Worm (Caenorhabditis elegans) whole organism, late embryonic: ENCODE measurements around the gene Y37H2A.11.

ENCODE experiments used
- C38D4.7 ChIP-seq: fragments of 200-800 bp; sonication (Bioruptor generic); optimal IDR thresholded peaks from 2 replicates; lab custom pipeline; 2018; ENCODE audit warnings: mild to moderate bottlenecking, missing genetic modification characterization, moderate library complexity, missing compliant biosample characterization
- F13H6.1 ChIP-seq: sonication (generic microtip); optimal IDR thresholded peaks from 2 replicates; lab custom pipeline; 2016; ENCODE audit warnings: missing genetic modification characterization, missing compliant biosample characterization
- K02D7.2 ChIP-seq: sonication (generic microtip); optimal IDR thresholded peaks from 2 replicates; lab custom pipeline; 2017; ENCODE audit warnings: mild to moderate bottlenecking, missing genetic modification characterization, missing compliant biosample characterization
- ahr-1 ChIP-seq: sonication (generic microtip); optimal IDR thresholded peaks from 2 replicates; lab custom pipeline; 2016; ENCODE audit warnings: missing genetic modification characterization, missing compliant biosample characterization
- ceh-14 ChIP-seq: sonication (generic microtip); optimal IDR thresholded peaks from 2 replicates; lab custom pipeline; 2016; ENCODE audit warnings: missing genotype, missing genetic modification characterization, missing compliant biosample characterization
- ceh-22 ChIP-seq: sonication (generic microtip); optimal IDR thresholded peaks from 2 replicates; lab custom pipeline; 2017; ENCODE audit warnings: missing biosample characterization, missing genetic modification characterization
- ceh-24 ChIP-seq: sonication (generic microtip); optimal IDR thresholded peaks from 2 replicates; lab custom pipeline; 2016; ENCODE audit warnings: mild to moderate bottlenecking, missing genetic modification characterization, missing compliant biosample characterization
- ceh-30 ChIP-seq: fragments of 150-350 bp; optimal IDR thresholded peaks from 2 replicates; lab custom pipeline; 2014; ENCODE audit warnings: missing biosample characterization, missing genetic modification characterization
- ceh-34 ChIP-seq: sonication (generic microtip); optimal IDR thresholded peaks from 2 replicates; lab custom pipeline; 2016; ENCODE audit warnings: mild to moderate bottlenecking, missing genetic modification characterization, missing compliant biosample characterization
- ceh-45 ChIP-seq: fragments of 200-800 bp; sonication (Bioruptor generic); IDR thresholded peaks from 2 replicates; pipeline ENCODE4 v1.3.6; 2022; ENCODE audit warnings: missing genetic modification reagents, missing genetic modification characterization, missing compliant biosample characterization
- ceh-48 ChIP-seq: sonication (generic microtip); optimal IDR thresholded peaks from 2 replicates; lab custom pipeline; 2016; ENCODE audit warnings: missing genetic modification characterization, inconsistent platforms, missing compliant biosample characterization
- ceh-6 ChIP-seq: fragments of 200-800 bp; sonication (Bioruptor generic); optimal IDR thresholded peaks from 2 replicates; lab custom pipeline; 2018; ENCODE audit warnings: mild to moderate bottlenecking, missing genetic modification characterization, missing compliant biosample characterization
- ceh-9 ChIP-seq: sonication (generic microtip); optimal IDR thresholded peaks from 2 replicates; lab custom pipeline; 2016; ENCODE audit warnings: mild to moderate bottlenecking, missing genetic modification characterization, inconsistent platforms, missing compliant biosample characterization
- che-1 ChIP-seq: sonication (generic microtip); optimal IDR thresholded peaks from 2 replicates; lab custom pipeline; 2016; ENCODE audit warnings: mild to moderate bottlenecking, missing genetic modification characterization, missing compliant biosample characterization
- dmd-4 ChIP-seq: sonication (generic microtip); optimal IDR thresholded peaks from 2 replicates; lab custom pipeline; 2016; ENCODE audit warnings: borderline replicate concordance, missing genetic modification characterization, missing compliant biosample characterization
- elt-2 ChIP-seq: sonication (generic microtip); optimal IDR thresholded peaks from 2 replicates; lab custom pipeline; 2016; ENCODE audit warnings: missing genetic modification reagents, missing genetic modification characterization, missing compliant biosample characterization
- ets-4 ChIP-seq: sonication (generic microtip); optimal IDR thresholded peaks from 2 replicates; lab custom pipeline; 2016; ENCODE audit warnings: missing genetic modification characterization, missing compliant biosample characterization
- eyg-1 ChIP-seq: sonication (generic microtip); optimal IDR thresholded peaks from 2 replicates; lab custom pipeline; 2016; ENCODE audit warnings: missing genotype, missing genetic modification characterization, missing compliant biosample characterization
- fax-1 ChIP-seq: sonication (generic microtip); optimal IDR thresholded peaks from 2 replicates; lab custom pipeline; 2016; ENCODE audit warnings: missing genotype, missing genetic modification characterization, missing compliant biosample characterization
- fkh-10 ChIP-seq: fragments of 150-350 bp; optimal IDR thresholded peaks from 2 replicates; lab custom pipeline; 2014; ENCODE audit warnings: missing biosample characterization, missing genetic modification reagents, missing genetic modification characterization
- gmeb-2 ChIP-seq: sonication (generic microtip); optimal IDR thresholded peaks from 2 replicates; lab custom pipeline; 2016; ENCODE audit warnings: missing genetic modification characterization, inconsistent platforms, missing compliant biosample characterization
- hlh-13 ChIP-seq: fragments of 200-800 bp; sonication (Bioruptor generic); optimal IDR thresholded peaks from 2 replicates; lab custom pipeline; 2018; ENCODE audit warnings: mild to moderate bottlenecking, missing genetic modification characterization, missing compliant biosample characterization
- hlh-15 ChIP-seq: sonication (generic microtip); optimal IDR thresholded peaks from 2 replicates; lab custom pipeline; 2016; ENCODE audit warnings: missing genetic modification characterization, missing compliant biosample characterization
- hlh-30 ChIP-seq: sonication (generic microtip); optimal IDR thresholded peaks from 2 replicates; lab custom pipeline; 2017; ENCODE audit warnings: antibody characterized with exemption, missing genetic modification characterization, missing compliant biosample characterization; ENCODE audit not compliant: insufficient read depth
- lim-6 ChIP-seq: sonication (generic microtip); optimal IDR thresholded peaks from 2 replicates; lab custom pipeline; 2016; ENCODE audit warnings: missing genetic modification characterization, missing compliant biosample characterization
- madf-2 ChIP-seq: sonication (generic microtip); optimal IDR thresholded peaks from 2 replicates; lab custom pipeline; 2017; ENCODE audit warnings: missing genetic modification characterization, missing compliant biosample characterization
- nfya-1 ChIP-seq: sonication (generic microtip); optimal IDR thresholded peaks from 2 replicates; lab custom pipeline; 2017; ENCODE audit warnings: missing genetic modification characterization, mild to moderate bottlenecking, missing compliant biosample characterization, antibody characterized with exemption, moderate library complexity
- nhr-232 ChIP-seq: sonication (generic microtip); optimal IDR thresholded peaks from 2 replicates; lab custom pipeline; 2016; ENCODE audit warnings: missing genetic modification characterization, missing compliant biosample characterization
- npax-4 ChIP-seq: sonication (generic microtip); optimal IDR thresholded peaks from 2 replicates; lab custom pipeline; 2016; ENCODE audit warnings: missing genetic modification characterization, missing compliant biosample characterization
- pag-3 ChIP-seq: sonication (generic microtip); optimal IDR thresholded peaks from 2 replicates; lab custom pipeline; 2016; ENCODE audit warnings: missing compliant biosample characterization, missing genetic modification characterization, borderline replicate concordance
- pat-9 ChIP-seq: fragments of 200-800 bp; sonication (Bioruptor generic); optimal IDR thresholded peaks from 2 replicates; lab custom pipeline; 2018; ENCODE audit warnings: mild to moderate bottlenecking, missing genetic modification characterization, moderate library complexity, missing compliant biosample characterization
- pha-2 ChIP-seq: sonication (generic microtip); optimal IDR thresholded peaks from 2 replicates; lab custom pipeline; 2017; ENCODE audit warnings: mild to moderate bottlenecking, missing genetic modification characterization, missing compliant biosample characterization
- pros-1 ChIP-seq: fragments of 150-350 bp; optimal IDR thresholded peaks from 2 replicates; lab custom pipeline; 2014; ENCODE audit warnings: missing biosample characterization, missing genetic modification reagents, missing genetic modification characterization
- sdc-2 ChIP-seq: sonication (generic microtip); optimal IDR thresholded peaks from 2 replicates; lab custom pipeline; 2016; ENCODE audit warnings: missing genotype, missing genetic modification characterization, missing compliant biosample characterization
- sox-4 ChIP-seq: sonication (generic microtip); optimal IDR thresholded peaks from 2 replicates; lab custom pipeline; 2017; ENCODE audit warnings: mild to moderate bottlenecking, missing genetic modification characterization, inconsistent platforms, missing compliant biosample characterization
- syd-9 ChIP-seq: sonication (generic microtip); optimal IDR thresholded peaks from 2 replicates; lab custom pipeline; 2016; ENCODE audit warnings: mild to moderate bottlenecking, missing genetic modification characterization, moderate library complexity, missing compliant biosample characterization
- tbx-2 ChIP-seq: sonication (generic microtip); optimal IDR thresholded peaks from 2 replicates; lab custom pipeline; 2016; ENCODE audit warnings: missing genetic modification characterization, missing compliant biosample characterization
- ttx-3 ChIP-seq: sonication (generic microtip); optimal IDR thresholded peaks from 2 replicates; lab custom pipeline; 2016; ENCODE audit warnings: missing genetic modification reagents, missing genetic modification characterization, missing compliant biosample characterization
- unc-3 ChIP-seq, 2 experiments: fragments of 200-800 bp in 1 of 2; sonication (Bioruptor generic) in 1 of 2; sonication (generic microtip) in 1 of 2; conservative IDR thresholded peaks in 1 of 2; optimal IDR thresholded peaks in 1 of 2; 2 replicates each; pipeline versions ENCODE4 v1.3.6 to Lab custom; 2016 to 2022; ENCODE audit warnings: missing compliant biosample characterization in 2 of 2, missing genetic modification characterization in 2 of 2, missing genetic modification reagents in 1 of 2
- unc-55 ChIP-seq: sonication (generic microtip); optimal IDR thresholded peaks from 2 replicates; lab custom pipeline; 2017; ENCODE audit warnings: missing biosample characterization, missing genetic modification reagents, missing genetic modification characterization
- ztf-16 ChIP-seq: sonication (generic microtip); optimal IDR thresholded peaks from 2 replicates; lab custom pipeline; 2017; ENCODE audit warnings: missing genetic modification characterization, missing compliant biosample characterization

The Y37H2A.11 gene

DNA sequence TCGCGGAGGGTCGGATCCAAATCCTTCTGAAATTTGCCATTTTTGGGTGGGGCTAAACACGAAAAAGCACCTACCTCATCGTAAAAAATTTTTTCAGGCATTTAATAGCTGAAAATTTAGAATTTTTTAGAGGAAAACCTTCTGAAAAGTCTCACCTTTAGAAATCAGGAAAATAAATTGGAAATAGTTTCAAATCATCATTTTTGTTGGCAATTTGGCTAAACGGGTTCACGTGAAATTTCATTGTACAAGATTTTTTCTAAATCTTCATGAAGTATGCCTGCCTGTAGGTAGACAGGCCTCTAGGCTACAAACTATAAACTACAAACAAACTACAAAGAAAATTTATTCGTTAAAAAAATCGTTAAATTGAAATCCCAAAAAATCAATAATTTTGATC, 27.0 kb downstream of the Y37H2A.11 start, which contains the start of gene C14A6.7:
TSS of gene C14A6.7 (minus strand) at position 101 of the 400 bp plus-strand sequence.
- TF ChIP-seq ztf-16 (tag; lab: Kevin White, UChicago): no peak
- TF ChIP-seq pha-2 (tag; lab: Kevin White, UChicago): no peak
- no peak for TF ChIP-seq sox-4 (tag; lab: Kevin White, UChicago)
- no peak for TF ChIP-seq gmeb-2 (tag; lab: Kevin White, UChicago)
- no peak for TF ChIP-seq ceh-30
- TF ChIP-seq pag-3 (tag; lab: Kevin White, UChicago): no peak
- no peak for TF ChIP-seq fax-1 (tag; lab: Kevin White, UChicago)
- TF ChIP-seq nhr-232: no peak
- TF ChIP-seq ceh-24 (tag; lab: Kevin White, UChicago): no peak
- TF ChIP-seq F13H6.1 (tag; lab: Kevin White, UChicago): no peak
- TF ChIP-seq ets-4 (tag; lab: Kevin White, UChicago): no peak
- TF ChIP-seq tbx-2: no peak
- no peak for TF ChIP-seq fkh-10 (GFP tag; lab: Kevin White, UChicago)
- TF ChIP-seq ceh-6 (GFP tag; lab: Kevin White, UChicago): no peak
- no peak for TF ChIP-seq madf-2 (tag; lab: Kevin White, UChicago)
- no peak for TF ChIP-seq ceh-34 (tag; lab: Kevin White, UChicago)
- no peak for TF ChIP-seq dmd-4 (tag; lab: Kevin White, UChicago)

DNA sequence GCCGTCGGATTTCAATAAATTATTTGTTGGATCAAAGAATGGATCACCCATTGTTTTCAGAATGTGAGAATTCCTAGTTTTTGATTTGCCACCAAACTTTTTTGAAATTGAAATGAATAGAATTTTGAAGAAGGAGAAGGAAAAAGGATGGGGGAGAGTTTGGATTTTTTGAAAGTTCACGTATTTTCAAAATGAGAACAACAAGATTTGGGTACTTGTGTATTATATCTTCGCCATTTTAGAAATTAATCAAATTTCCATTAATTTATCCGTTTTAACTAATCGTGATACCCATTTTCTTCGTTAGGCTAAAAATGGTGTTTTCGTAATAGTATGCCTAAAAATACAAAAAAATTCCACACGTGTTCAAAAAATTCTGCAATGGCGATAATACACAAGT, 30.3 kb downstream of the Y37H2A.11 start, which contains the start of gene C14A6.8:
TSS of gene C14A6.8 (minus strand) at position 101 of the 400 bp plus-strand sequence.
- TF ChIP-seq C38D4.7 (GFP tag; lab: Kevin White, UChicago) (no peak), npax-4 (tag; lab: Kevin White, UChicago) (no peak), pros-1 (no peak), tbx-2 (no peak), gmeb-2 (tag; lab: Kevin White, UChicago) (no peak), elt-2 (tag; lab: Kevin White, UChicago) (no peak), ceh-30 (no peak), pat-9 (no peak), hlh-13 (GFP tag; lab: Kevin White, UChicago) (no peak), ceh-34 (tag; lab: Kevin White, UChicago) (no peak), ets-4 (tag; lab: Kevin White, UChicago) (no peak), ceh-9 (tag; lab: Kevin White, UChicago) (no peak), nfya-1 (no peak)
- TF ChIP-seq, all 69 proteins: peak for 0

DNA sequence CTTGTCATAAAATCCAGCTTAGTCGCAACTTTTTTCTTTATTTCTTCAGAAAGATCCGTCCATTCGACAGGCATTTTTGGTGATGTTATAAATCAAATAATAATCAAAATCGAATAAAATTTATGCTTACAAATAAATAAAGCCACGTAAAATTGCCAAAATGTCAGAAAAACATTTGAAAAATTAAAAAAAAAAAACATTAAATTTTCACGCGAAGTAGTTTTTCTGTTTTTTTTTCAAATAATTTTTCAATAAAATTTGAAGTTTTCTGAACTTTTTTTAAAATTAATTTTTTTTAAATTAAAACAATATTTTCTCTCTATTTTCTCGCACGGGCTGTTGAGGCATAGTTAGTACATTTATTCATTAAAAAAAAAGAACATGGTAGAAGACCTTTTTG, 37.4 kb downstream of the Y37H2A.11 start, which contains the start of gene C31G12.4:
TSS of gene C31G12.4 (minus strand) at position 101 of the 400 bp plus-strand sequence.
- TF ChIP-seq hlh-30 (tag; lab: Kevin White, UChicago): no peak
- TF ChIP-seq ets-4 (tag; lab: Kevin White, UChicago): no peak
- TF ChIP-seq fkh-10 (GFP tag; lab: Kevin White, UChicago): no peak
- no peak for TF ChIP-seq syd-9 (tag; lab: Kevin White, UChicago)

DNA sequence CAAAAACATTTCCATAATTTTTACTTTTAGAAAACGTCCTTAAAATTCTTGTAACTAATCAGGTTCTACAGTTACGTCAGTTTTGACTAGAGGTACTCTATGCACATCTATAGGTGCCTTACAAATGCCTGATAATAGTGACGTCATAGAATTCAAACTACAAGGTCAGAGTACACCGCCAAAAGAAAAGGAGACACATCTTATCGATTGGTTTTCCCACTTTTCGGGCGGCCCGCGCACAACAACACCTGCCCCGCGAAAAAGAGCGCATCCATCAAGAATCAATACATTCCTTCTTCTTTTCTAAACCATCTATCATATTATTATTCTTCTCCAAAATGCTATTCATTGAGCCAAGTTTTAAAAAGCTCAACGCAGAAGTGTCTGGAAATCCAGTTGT, 38.4 kb downstream of the Y37H2A.11 start, which contains the start of gene C31G12.1:
TSS of gene C31G12.1 (plus strand) at position 301 of the 400 bp plus-strand sequence.
- TF ChIP-seq che-1 (tag; lab: Kevin White, UChicago): no peak
- TF ChIP-seq hlh-15 (tag; lab: Kevin White, UChicago): no peak
- TF ChIP-seq ceh-48 (tag; lab: Kevin White, UChicago): no peak
- TF ChIP-seq unc-55 (GFP tag; lab: Kevin White, UChicago): no peak
- no peak for TF ChIP-seq ets-4 (tag; lab: Kevin White, UChicago)
- no peak for TF ChIP-seq eyg-1 (tag; lab: Kevin White, UChicago)

DNA sequence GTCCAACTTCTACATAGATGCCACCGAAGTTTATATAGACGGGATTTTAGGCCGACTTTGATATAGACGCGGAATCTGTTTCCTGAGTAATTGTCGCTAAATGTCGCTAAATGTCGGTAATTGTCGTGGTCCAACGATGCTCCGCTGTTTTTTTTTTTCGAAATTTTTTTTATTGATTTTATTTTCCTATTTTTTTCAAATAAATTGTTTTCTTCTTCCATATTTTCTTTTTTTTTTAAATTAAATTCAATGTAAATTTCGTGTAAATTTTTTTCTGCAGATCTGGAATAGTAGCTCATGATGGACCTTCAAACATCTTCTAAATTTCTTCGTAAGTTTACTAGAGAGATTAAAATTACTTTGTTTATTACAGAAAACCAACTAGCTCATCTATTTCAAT, 43.6 kb downstream of the Y37H2A.11 start, which contains the start of gene C31G12.3:
TSS of gene C31G12.3 (plus strand) at position 301 of the 400 bp plus-strand sequence.
- TF ChIP-seq lim-6 (tag; lab: Kevin White, UChicago) (no peak), hlh-15 (tag; lab: Kevin White, UChicago) (no peak), hlh-30 (tag; lab: Kevin White, UChicago) (no peak), sdc-2 (tag; lab: Kevin White, UChicago) (no peak), tbx-2 (no peak), unc-3 (GFP tag; conservative IDR thresholded peaks at IDR 0.05; lab: Robert Waterston, UW) (no peak), unc-3 (tag; optimal IDR thresholded peaks at IDR 0.05; lab: Kevin White, UChicago) (no peak), K02D7.2 (no peak), fkh-10 (GFP tag; lab: Kevin White, UChicago) (no peak), ceh-22 (tag; lab: Kevin White, UChicago) (no peak), ets-4 (tag; lab: Kevin White, UChicago) (no peak), nhr-232 (no peak), ceh-45 (GFP tag; lab: Robert Waterston, UW) (no peak), unc-55 (GFP tag; lab: Kevin White, UChicago) (no peak), ceh-14 (tag; lab: Kevin White, UChicago) (no peak), sox-4 (tag; lab: Kevin White, UChicago) (no peak), ttx-3 (no peak), ahr-1 (tag; lab: Kevin White, UChicago) (no peak), eyg-1 (tag; lab: Kevin White, UChicago) (no peak)
